Worm (Caenorhabditis elegans) whole organism, L3 larva: ENCODE results near the gene K07B1.7.

Experiments used
- ama-1 ChIP-seq: fragments of 150-350 bp; optimal IDR thresholded peaks from 2 replicates; lab custom pipeline; 2018
- ceh-16 ChIP-seq: sonication (generic microtip); optimal IDR thresholded peaks from 2 replicates; lab custom pipeline; 2017; ENCODE audit warnings: missing biosample characterization, missing genetic modification characterization
- fos-1 ChIP-seq: fragments of 150-350 bp; optimal IDR thresholded peaks from 2 replicates; lab custom pipeline; 2014; ENCODE audit warnings: missing biosample characterization, missing genetic modification characterization
- mdl-1 ChIP-seq: fragments of 150-350 bp; optimal IDR thresholded peaks from 2 replicates; lab custom pipeline; 2014; ENCODE audit warnings: missing biosample characterization, missing genetic modification characterization
- nhr-23 ChIP-seq: fragments of 150-350 bp; optimal IDR thresholded peaks from 2 replicates; lab custom pipeline; 2014; ENCODE audit warnings: missing biosample characterization, missing genetic modification reagents, missing genetic modification characterization
- pha-4 ChIP-seq: fragments of 150-350 bp; optimal IDR thresholded peaks from 2 replicates; lab custom pipeline; 2014; ENCODE audit warnings: missing biosample characterization, missing genetic modification reagents, missing genetic modification characterization
- sea-2 ChIP-seq: fragments of 150-350 bp; sonication (generic microtip); optimal IDR thresholded peaks from 4 replicates; lab custom pipeline; 2014; ENCODE audit warnings: missing biosample characterization, missing genetic modification reagents, missing genetic modification characterization
- zag-1 ChIP-seq: fragments of 150-350 bp; optimal IDR thresholded peaks from 2 replicates; lab custom pipeline; 2014; ENCODE audit warnings: missing biosample characterization, missing genetic modification characterization

ce11 chrV:9342965-9343628 lies 3.7 kb downstream of the K07B1.7 start:
- TF ChIP-seq zag-1 = no peak
- no peak for TF ChIP-seq ceh-16
- no peak for TF ChIP-seq mdl-1
- no peak for TF ChIP-seq fos-1 (tag; lab: Kevin White, UChicago)
- peak; percentile 17 for TF ChIP-seq pha-4 (tag; lab: Kevin White, UChicago)
- peak; percentile 42 for TF ChIP-seq ama-1 (lab: Kevin White, UChicago)
- no peak for TF ChIP-seq nhr-23 (tag; lab: Kevin White, UChicago)
- TF ChIP-seq sea-2 (GFP tag; lab: Kevin White, UChicago) = no peak
